Worm (Caenorhabditis elegans) whole organism, L3 larva: Measurements from ENCODE around the gene C49A9.6.
A peak's percentile ranks its signal among the peaks of the same experiment; 100 is the strongest.
"Not testable (repeated sequence)": the region's sequence is repeated elsewhere in the genome, so short reads cannot be mapped to it uniquely, and the experiment has no call there.

ENCODE experiments used
- R02D3.7 ChIP-seq: fragments of 150-350 bp; optimal IDR thresholded peaks from 2 replicates; lab custom pipeline; 2014; ENCODE audit warnings: missing biosample characterization, missing genetic modification characterization
- aly-2 ChIP-seq: fragments of 150-350 bp; optimal IDR thresholded peaks from 2 replicates; lab custom pipeline; 2014; ENCODE audit warnings: missing biosample characterization, missing genetic modification characterization
- ama-1 ChIP-seq: fragments of 150-350 bp; optimal IDR thresholded peaks from 2 replicates; lab custom pipeline; 2018
- ceh-16 ChIP-seq: sonication (generic microtip); optimal IDR thresholded peaks from 2 replicates; lab custom pipeline; 2017; ENCODE audit warnings: missing biosample characterization, missing genetic modification characterization
- ceh-28 ChIP-seq: fragments of 150-350 bp; optimal IDR thresholded peaks from 2 replicates; lab custom pipeline; 2014; ENCODE audit warnings: missing biosample characterization, missing genetic modification reagents, missing genetic modification characterization
- ceh-82 ChIP-seq: fragments of 150-350 bp; optimal IDR thresholded peaks from 2 replicates; lab custom pipeline; 2014; ENCODE audit warnings: missing biosample characterization, missing genetic modification characterization
- daf-12 ChIP-seq: fragments of 150-350 bp; optimal IDR thresholded peaks from 2 replicates; lab custom pipeline; 2014; ENCODE audit warnings: missing biosample characterization, missing genetic modification reagents, missing genetic modification characterization
- egl-27 ChIP-seq: sonication (generic microtip); optimal IDR thresholded peaks from 4 replicates; lab custom pipeline; 2017; ENCODE audit warnings: missing biosample characterization, missing genetic modification reagents, missing genetic modification characterization
- elt-2 ChIP-seq: sonication (generic microtip); optimal IDR thresholded peaks from 2 replicates; lab custom pipeline; 2016; ENCODE audit warnings: missing genetic modification reagents, mild to moderate bottlenecking, missing genetic modification characterization, missing compliant biosample characterization
- fkh-2 ChIP-seq: fragments of 150-350 bp; optimal IDR thresholded peaks from 2 replicates; lab custom pipeline; 2014; ENCODE audit warnings: missing biosample characterization, missing genetic modification reagents, missing genetic modification characterization
- fos-1 ChIP-seq: fragments of 150-350 bp; optimal IDR thresholded peaks from 2 replicates; lab custom pipeline; 2014; ENCODE audit warnings: missing biosample characterization, missing genetic modification characterization
- hmg-11 ChIP-seq: sonication (generic microtip); optimal IDR thresholded peaks from 2 replicates; lab custom pipeline; 2016; ENCODE audit warnings: missing genetic modification characterization, missing compliant biosample characterization
- jun-1 ChIP-seq: fragments of 150-350 bp; optimal IDR thresholded peaks from 2 replicates; lab custom pipeline; 2014; ENCODE audit warnings: missing biosample characterization, missing genetic modification reagents, missing genetic modification characterization
- lin-39 ChIP-seq: fragments of 150-350 bp; optimal IDR thresholded peaks from 2 replicates; lab custom pipeline; 2018; ENCODE audit warnings: missing biosample characterization, missing genetic modification reagents, missing genetic modification characterization
- mdl-1 ChIP-seq: fragments of 150-350 bp; optimal IDR thresholded peaks from 2 replicates; lab custom pipeline; 2014; ENCODE audit warnings: missing biosample characterization, missing genetic modification characterization
- nfya-1 ChIP-seq: sonication (generic microtip); optimal IDR thresholded peaks from 2 replicates; lab custom pipeline; 2017; ENCODE audit warnings: missing genetic modification characterization, mild to moderate bottlenecking, missing compliant biosample characterization, antibody characterized with exemption, moderate library complexity; ENCODE audit not compliant: insufficient read depth
- nhr-11 ChIP-seq: fragments of 150-350 bp; optimal IDR thresholded peaks from 2 replicates; lab custom pipeline; 2014; ENCODE audit warnings: missing biosample characterization, missing genetic modification characterization
- nhr-12 ChIP-seq: fragments of 150-350 bp; optimal IDR thresholded peaks from 2 replicates; lab custom pipeline; 2014; ENCODE audit warnings: missing biosample characterization, missing genetic modification characterization
- nhr-23 ChIP-seq: fragments of 150-350 bp; optimal IDR thresholded peaks from 2 replicates; lab custom pipeline; 2014; ENCODE audit warnings: missing biosample characterization, missing genetic modification reagents, missing genetic modification characterization
- nhr-237 ChIP-seq: fragments of 150-350 bp; optimal IDR thresholded peaks from 2 replicates; lab custom pipeline; 2014; ENCODE audit warnings: missing biosample characterization, missing genetic modification characterization
- nhr-25 ChIP-seq: sonication (generic microtip); optimal IDR thresholded peaks from 2 replicates; lab custom pipeline; 2017; ENCODE audit warnings: missing biosample characterization, missing genetic modification characterization
- nhr-28 ChIP-seq: fragments of 150-350 bp; optimal IDR thresholded peaks from 2 replicates; lab custom pipeline; 2014; ENCODE audit warnings: missing biosample characterization, missing genetic modification characterization
- nhr-43 ChIP-seq: sonication (generic microtip); optimal IDR thresholded peaks from 2 replicates; lab custom pipeline; 2016; ENCODE audit warnings: mild to moderate bottlenecking, missing genetic modification characterization, missing compliant biosample characterization; ENCODE audit not compliant: poor library complexity, severe bottlenecking
- nhr-67 ChIP-seq: fragments of 150-350 bp; optimal IDR thresholded peaks from 2 replicates; lab custom pipeline; 2014; ENCODE audit warnings: missing biosample characterization, missing genetic modification characterization
- nhr-77 ChIP-seq: fragments of 150-350 bp; optimal IDR thresholded peaks from 2 replicates; lab custom pipeline; 2014; ENCODE audit warnings: missing biosample characterization, missing genetic modification characterization
- pha-4 ChIP-seq: fragments of 150-350 bp; optimal IDR thresholded peaks from 2 replicates; lab custom pipeline; 2014; ENCODE audit warnings: missing biosample characterization, missing genetic modification reagents, missing genetic modification characterization
- pqm-1 ChIP-seq: fragments of 150-350 bp; optimal IDR thresholded peaks from 2 replicates; lab custom pipeline; 2017; ENCODE audit warnings: missing biosample characterization, missing genetic modification characterization, inconsistent platforms
- sea-2 ChIP-seq: fragments of 150-350 bp; sonication (generic microtip); optimal IDR thresholded peaks from 4 replicates; lab custom pipeline; 2014; ENCODE audit warnings: missing biosample characterization, missing genetic modification reagents, missing genetic modification characterization
- snpc-4 ChIP-seq: fragments of 150-350 bp; optimal IDR thresholded peaks from 2 replicates; lab custom pipeline; 2014; ENCODE audit warnings: missing biosample characterization, missing genetic modification characterization
- tbx-2 ChIP-seq: sonication (generic microtip); optimal IDR thresholded peaks from 2 replicates; lab custom pipeline; 2016; ENCODE audit warnings: mild to moderate bottlenecking, missing genetic modification characterization, missing compliant biosample characterization
- unc-39 ChIP-seq: sonication (generic microtip); optimal IDR thresholded peaks from 4 replicates; lab custom pipeline; 2017; ENCODE audit warnings: missing biosample characterization, missing genetic modification characterization
- zag-1 ChIP-seq: fragments of 150-350 bp; optimal IDR thresholded peaks from 2 replicates; lab custom pipeline; 2014; ENCODE audit warnings: missing biosample characterization, missing genetic modification characterization
- ztf-11 ChIP-seq: fragments of 150-350 bp; optimal IDR thresholded peaks from 2 replicates; lab custom pipeline; 2014; ENCODE audit warnings: missing biosample characterization, missing genetic modification characterization

Gene C49A9.6

DNA sequence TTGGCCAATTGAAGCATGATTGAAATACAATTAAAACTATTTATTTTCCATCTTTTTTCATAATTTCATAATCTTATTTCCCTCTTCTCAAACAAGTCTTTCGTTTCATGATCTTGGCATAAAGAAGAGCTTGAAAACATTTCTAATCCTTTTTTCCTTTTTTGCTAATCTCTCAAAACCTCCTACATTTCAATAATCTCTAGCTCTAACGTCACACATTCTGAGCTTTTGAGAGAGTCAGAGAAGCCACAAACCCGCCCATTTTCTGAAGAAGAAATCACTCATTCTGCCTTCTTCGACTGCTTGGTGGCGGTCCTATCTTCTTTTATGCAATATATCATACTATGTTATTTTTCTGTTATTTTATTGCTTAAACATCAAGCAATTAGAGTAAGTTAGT is 38.9 kb downstream of the C49A9.6 start, which contains the start of gene F58F9.1:
Gene F58F9.1, plus strand, starts transcription at position 251 of the 400 bp plus-strand sequence.
- TF ChIP-seq pqm-1 (tag; lab: Kevin White, UChicago) = no peak
- TF ChIP-seq nhr-28 (tag; lab: Kevin White, UChicago) = no peak
- TF ChIP-seq fkh-2 = no peak
- no peak for TF ChIP-seq aly-2 (tag; lab: Kevin White, UChicago)
- no peak for TF ChIP-seq sea-2 (GFP tag; lab: Kevin White, UChicago)
- no peak for TF ChIP-seq elt-2
- TF ChIP-seq lin-39 (tag; lab: Kevin White, UChicago) = peak; percentile 36
- no peak for TF ChIP-seq R02D3.7 (tag; lab: Kevin White, UChicago)
- TF ChIP-seq nfya-1 (tag; lab: Kevin White, UChicago) = peak; percentile 19
- TF ChIP-seq fos-1 = no peak
- TF ChIP-seq hmg-11 = no peak
- TF ChIP-seq nhr-43 (tag; lab: Kevin White, UChicago) = no peak
- TF ChIP-seq, all 47 proteins: peak for 2

DNA sequence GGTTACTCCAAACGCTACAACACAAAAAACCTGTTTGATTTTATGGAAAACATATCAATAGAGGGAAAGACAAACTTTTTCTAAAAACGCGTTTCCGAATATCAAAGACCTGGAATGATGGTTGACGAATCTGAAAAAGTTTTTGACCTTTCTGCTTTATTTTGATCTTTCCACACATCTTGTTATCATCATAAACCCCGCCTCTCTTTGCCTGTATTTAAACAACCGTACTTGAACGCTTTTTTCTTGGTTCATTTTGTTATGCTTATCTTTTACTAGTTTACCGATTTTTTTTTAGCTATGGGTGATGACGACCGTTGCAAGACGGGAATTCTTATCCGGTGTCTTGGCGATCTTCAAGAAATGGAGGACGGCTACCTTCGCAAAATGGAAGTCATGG is 42.3 kb downstream of the C49A9.6 start, which contains the start of gene T13A10.2:
Gene T13A10.2, plus strand, starts transcription at position 301 of the 400 bp plus-strand sequence.
- not testable (repeated sequence) for TF ChIP-seq mdl-1, nhr-43, nhr-11 (tag; lab: Kevin White, UChicago)

- TF ChIP-seq unc-39 = no peak
- TF ChIP-seq pqm-1 (tag; lab: Kevin White, UChicago) = no peak
- TF ChIP-seq nhr-237 = no peak
- TF ChIP-seq ztf-11 = no peak
- TF ChIP-seq fos-1 = no peak
- no peak for TF ChIP-seq daf-12 (tag; lab: Kevin White, UChicago)
- TF ChIP-seq nfya-1 (tag; lab: Kevin White, UChicago) = no peak
- no peak for TF ChIP-seq ceh-82 (tag; lab: Kevin White, UChicago)
- no peak for TF ChIP-seq elt-2
- no peak for TF ChIP-seq nhr-25 (tag; lab: Kevin White, UChicago)
- TF ChIP-seq snpc-4 = no peak
- TF ChIP-seq nhr-11 (tag; lab: Kevin White, UChicago) = no peak
- no peak for TF ChIP-seq nhr-12 (tag; lab: Kevin White, UChicago)
- no peak for TF ChIP-seq nhr-43 (tag; lab: Kevin White, UChicago)
Observed at ce11 chrIV:6254635-6255034, 43.9 kb downstream of the C49A9.6 start, which contains the start of gene T13A10.64. Gene T13A10.64, plus strand, starts transcription at chrIV:6254935.

DNA sequence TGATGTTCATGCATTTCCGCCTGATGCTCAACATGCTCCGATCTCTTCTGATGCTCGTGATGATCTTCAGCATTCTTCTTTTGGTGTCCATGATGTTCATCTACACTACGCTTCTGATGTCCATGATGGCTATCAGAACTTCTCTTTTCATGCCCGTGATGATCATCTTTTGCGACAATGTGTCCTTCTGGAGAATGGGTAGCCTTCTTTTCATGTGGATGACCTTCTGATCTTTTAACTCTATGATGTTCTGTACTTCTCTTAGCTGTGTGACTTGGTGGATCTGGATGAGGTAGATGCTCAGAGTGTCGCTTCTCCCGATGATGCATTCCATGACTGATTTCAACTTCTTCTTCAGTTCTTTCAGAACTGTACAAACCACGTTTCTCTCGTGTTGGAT is 48.2 kb downstream of the C49A9.6 start:
- TF ChIP-seq fos-1 (no peak), mdl-1 (tag; lab: Kevin White, UChicago) (no peak), pha-4 (tag; lab: Kevin White, UChicago) (no peak), ceh-16 (tag; lab: Kevin White, UChicago) (no peak), tbx-2 (tag; lab: Kevin White, UChicago) (no peak), sea-2 (GFP tag; lab: Kevin White, UChicago) (no peak), egl-27 (tag; lab: Kevin White, UChicago) (no peak), zag-1 (tag; lab: Kevin White, UChicago) (no peak), nhr-77 (tag; lab: Kevin White, UChicago) (no peak), nhr-23 (no peak), ceh-82 (tag; lab: Kevin White, UChicago) (no peak), jun-1 (tag; lab: Kevin White, UChicago) (no peak), hmg-11 (no peak), ceh-28 (tag; lab: Kevin White, UChicago) (no peak), elt-2 (no peak), ztf-11 (no peak), nhr-67 (no peak), nhr-12 (tag; lab: Kevin White, UChicago) (no peak), ama-1 (lab: Kevin White, UChicago) (no peak), lin-39 (tag; lab: Kevin White, UChicago) (no peak)

ce11 chrIV:6259732-6260131 is 49.0 kb downstream of the C49A9.6 start, which contains the start of gene nlp-16:
Gene nlp-16, minus strand, starts transcription at chrIV:6259832.
- no peak for TF ChIP-seq nhr-23
- TF ChIP-seq, all 47 proteins: peak for 0
